Fruit fly (Drosophila melanogaster): ENCODE data around the gene CG17292.

Gene CG17292

dm6 chr2L:8381508-8382036, 11.3 kb downstream of the CG17292 start, which contains the start of gene AlaRS (continued):
- TF ChIP-seq CG6683 (GFP tag; optimal IDR thresholded peaks at IDR 0.05) (peak; percentile 17), CG13424 (tag; optimal IDR thresholded peaks at IDR 0.05) (peak; percentile 58), prd (optimal IDR thresholded peaks at IDR 0.05) (no peak), prd (GFP tag; IDR thresholded peaks at IDR 0.05) (0 out of 3 replicates have a peak, but pooled peaks have one; percentile 7), repo (GFP tag; optimal IDR thresholded peaks at IDR 0.05) (no peak), vfl (GFP tag; optimal IDR thresholded peaks at IDR 0.05) (peak; percentile 11), wor (GFP tag; IDR thresholded peaks at IDR 0.05) (no peak), gro (GFP tag; optimal IDR thresholded peaks at IDR 0.05) (peak; percentile 22), CG17359 (tag; optimal IDR thresholded peaks at IDR 0.05) (peak; percentile 37), Atf3 (GFP tag; optimal IDR thresholded peaks at IDR 0.05) (no peak), CG4617 (GFP tag; optimal IDR thresholded peaks at IDR 0.05; ENCODE audit: borderline replicate concordance) (peak; percentile 47), ab (GFP tag; optimal IDR thresholded peaks at IDR 0.05) (no peak), CG34376 (GFP tag; optimal IDR thresholded peaks at IDR 0.05) (peak; percentile 41), E2f1 (GFP tag; IDR thresholded peaks at IDR 0.05) (no peak), zfh1 (GFP tag; IDR thresholded peaks at IDR 0.05) (peak; percentile 16; the same call in 1 of the 3 replicates), hb (GFP tag; IDR thresholded peaks at IDR 0.05; ENCODE audit: partially characterized antibody) (peak; percentile 45; the same call in 1 of the 3 replicates), grn (GFP tag; optimal IDR thresholded peaks at IDR 0.05) (no peak), toy (GFP tag; IDR thresholded peaks at IDR 0.05) (no peak), D (optimal IDR thresholded peaks at IDR 0.05) (no peak), D (GFP tag; optimal IDR thresholded peaks at IDR 0.05) (peak; percentile 19), Xrp1 (GFP tag; IDR thresholded peaks at IDR 0.05) (peak; percentile 60; the same call in 1 of the 2 replicates), Dll (GFP tag; IDR thresholded peaks at IDR 0.05; ENCODE audit: partially characterized antibody) (peak; percentile 79), ATbp (GFP tag; optimal IDR thresholded peaks at IDR 0.05) (peak; percentile 44), Mad (GFP tag; optimal IDR thresholded peaks at IDR 0.05) (no peak), pho (GFP tag; optimal IDR thresholded peaks at IDR 0.05) (no peak), CG31224 (GFP tag; IDR thresholded peaks at IDR 0.05) (no peak), CG1603 (tag; optimal IDR thresholded peaks at IDR 0.05) (peak; percentile 28), vnd (GFP tag; IDR thresholded peaks at IDR 0.05; ENCODE audit: partially characterized antibody) (peak; percentile 47; the same call in 2 of the 3 replicates), Elba2 (GFP tag; optimal IDR thresholded peaks at IDR 0.05) (no peak), Meics (GFP tag; optimal IDR thresholded peaks at IDR 0.05) (peak; percentile 28), tio (GFP tag; optimal IDR thresholded peaks at IDR 0.05) (no peak), CG12391 (tag; optimal IDR thresholded peaks at IDR 0.05) (peak; percentile 67), Jarid2 (GFP tag; optimal IDR thresholded peaks at IDR 0.05) (no peak), Dip2 (GFP tag; IDR thresholded peaks at IDR 0.05) (no peak), unc-4 (GFP tag; IDR thresholded peaks at IDR 0.05; ENCODE audit: partially characterized antibody) (peak; percentile 72; the same call in 1 of the 2 replicates), CG7839 (tag; optimal IDR thresholded peaks at IDR 0.05) (peak; percentile 46), CG33213 (GFP tag; optimal IDR thresholded peaks at IDR 0.05) (no peak), CG15479 (GFP tag; optimal IDR thresholded peaks at IDR 0.05) (no peak), CG12104 (GFP tag; optimal IDR thresholded peaks at IDR 0.05) (no peak), Scr (GFP tag; IDR thresholded peaks at IDR 0.05; ENCODE audit: partially characterized antibody) (peak; percentile 75), CG14441 (GFP tag; IDR thresholded peaks at IDR 0.05) (no peak), dmrt99B (tag; optimal IDR thresholded peaks at IDR 0.05) (peak; percentile 27), croc (GFP tag; conservative IDR thresholded peaks at IDR 0.05) (no peak), CG11085 (GFP tag; IDR thresholded peaks at IDR 0.05) (no peak), psq (GFP tag; optimal IDR thresholded peaks at IDR 0.05) (no peak), CkIIα-i1 (GFP tag; IDR thresholded peaks at IDR 0.05) (no peak), CG18476 (GFP tag; optimal IDR thresholded peaks at IDR 0.05) (peak; percentile 12), CG10979 (tag; optimal IDR thresholded peaks at IDR 0.05) (peak; percentile 30), inv (GFP tag; IDR thresholded peaks at IDR 0.05; ENCODE audit: partially characterized antibody) (peak; percentile 46), CG13624 (GFP tag; optimal IDR thresholded peaks at IDR 0.05) (peak; percentile 20)
